Fruit fly (Drosophila melanogaster) whole organism, pupa: ENCODE results near the gene CG4080.

ENCODE experiments used
- CG17806 ChIP-seq: fragments of 200-800 bp; sonication (Bioruptor generic); optimal IDR thresholded peaks from 2 replicates; lab custom pipeline; 2018; ENCODE audit warnings: missing biosample characterization, mild to moderate bottlenecking, missing genetic modification characterization, moderate library complexity
- CG9948 ChIP-seq: fragments of 200-800 bp; sonication (Bioruptor generic); optimal IDR thresholded peaks from 2 replicates; lab custom pipeline; 2018; ENCODE audit warnings: missing biosample characterization, mild to moderate bottlenecking, missing genetic modification characterization, moderate library complexity

DNA sequence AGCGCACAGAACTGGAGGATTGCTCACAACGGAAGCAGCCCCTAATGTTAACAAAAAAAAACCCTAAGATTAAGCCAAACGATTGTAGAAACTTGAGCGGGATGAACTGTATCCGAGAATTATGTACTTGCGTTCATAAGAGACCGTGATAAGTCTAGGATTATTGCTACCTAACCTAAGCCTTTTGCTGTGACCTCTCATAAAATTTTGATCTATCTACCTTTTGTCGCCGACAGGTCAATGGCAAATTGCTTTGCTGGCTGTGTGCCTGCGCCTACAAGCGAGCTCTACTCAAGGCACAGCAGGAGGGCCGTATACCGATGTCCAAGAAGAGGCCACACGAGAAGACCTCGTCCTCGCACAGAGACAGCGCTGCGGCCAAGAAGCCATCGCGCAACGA is 30.4 kb downstream of the CG4080 start:
- TF ChIP-seq CG17806 (tag; lab: Kevin White, UChicago): no peak
- TF ChIP-seq CG9948 (tag; lab: Kevin White, UChicago): no peak
